Worm (Caenorhabditis elegans): ENCODE results near the gene srv-19.

Gene srv-19

ce11 chrIV:5858212-5858611, 15.5 kb downstream of the srv-19 start:
- TF ChIP-seq nhr-28 (tag; optimal IDR thresholded peaks at IDR 0.05) = no peak
- TF ChIP-seq unc-86 (tag; optimal IDR thresholded peaks at IDR 0.05) = no peak
- TF ChIP-seq efl-1 (optimal IDR thresholded peaks at IDR 0.05) = no peak
- TF ChIP-seq efl-1 (GFP tag; optimal IDR thresholded peaks at IDR 0.05 in 1 of 2) = no peak
- no peak for TF ChIP-seq ceh-82 (tag; optimal IDR thresholded peaks at IDR 0.05)
- peak; percentile 72 for TF ChIP-seq blmp-1 (tag; optimal IDR thresholded peaks at IDR 0.05)
- TF ChIP-seq mep-1 (tag; optimal IDR thresholded peaks at IDR 0.05) = no peak
- no peak for TF ChIP-seq lsy-2 (tag; optimal IDR thresholded peaks at IDR 0.05)
- TF ChIP-seq pqm-1 (tag; optimal IDR thresholded peaks at IDR 0.05) = no peak

ce11 chrIV:5856975-5857374, 16.8 kb downstream of the srv-19 start:
- TF ChIP-seq fkh-10 (GFP tag; optimal IDR thresholded peaks at IDR 0.05) (no peak), zag-1 (tag; optimal IDR thresholded peaks at IDR 0.05) (no peak), nhr-90 (tag; optimal IDR thresholded peaks at IDR 0.05; ENCODE audit: poor library complexity) (no peak), aly-2 (tag; optimal IDR thresholded peaks at IDR 0.05) (no peak), rnt-1 (tag; optimal IDR thresholded peaks at IDR 0.05) (no peak), lir-3 (tag; optimal IDR thresholded peaks at IDR 0.05; ENCODE audit: poor library complexity) (no peak), alr-1 (tag; optimal IDR thresholded peaks at IDR 0.05; ENCODE audit: borderline replicate concordance) (no peak), nhr-19 (GFP tag; conservative IDR thresholded peaks at IDR 0.05) (no peak), lin-39 (tag; optimal IDR thresholded peaks at IDR 0.05) (no peak), lin-13 (GFP tag; optimal IDR thresholded peaks at IDR 0.05) (no peak), nhr-47 (tag; optimal IDR thresholded peaks at IDR 0.05) (no peak), ceh-90 (tag; optimal IDR thresholded peaks at IDR 0.05) (no peak), ces-1 (GFP tag; optimal IDR thresholded peaks at IDR 0.05) (no peak), ama-1 (optimal IDR thresholded peaks at IDR 0.05) (no peak), snu-23 (GFP tag; optimal IDR thresholded peaks at IDR 0.05) (no peak), ztf-4 (tag; optimal IDR thresholded peaks at IDR 0.05) (no peak), unc-86 (tag; optimal IDR thresholded peaks at IDR 0.05) (no peak), dpl-1 (GFP tag; optimal IDR thresholded peaks at IDR 0.05) (no peak), F16B12.6 (tag; optimal IDR thresholded peaks at IDR 0.05) (no peak), ets-5 (GFP tag; IDR thresholded peaks at IDR 0.05) (no peak)

ce11 chrIV:5855608-5856007, 18.1 kb downstream of the srv-19 start:
- TF ChIP-seq ztf-11 (tag; optimal IDR thresholded peaks at IDR 0.05) = no peak
- TF ChIP-seq efl-1 (optimal IDR thresholded peaks at IDR 0.05) = no peak
- TF ChIP-seq efl-1 (GFP tag; optimal IDR thresholded peaks at IDR 0.05 in 1 of 2) = peak in 1 of 2 experiments; percentile 59

ce11 chrIV:5850765-5851377, 22.9 kb downstream of the srv-19 start:
- TF ChIP-seq C16A3.4 (tag; optimal IDR thresholded peaks at IDR 0.05) = no peak
- TF ChIP-seq sptf-1 (tag; optimal IDR thresholded peaks at IDR 0.05) = no peak
- no peak for TF ChIP-seq ztf-4 (tag; optimal IDR thresholded peaks at IDR 0.05)
- no peak for TF ChIP-seq rnt-1 (tag; optimal IDR thresholded peaks at IDR 0.05)
- no peak for TF ChIP-seq zip-4 (GFP tag; optimal IDR thresholded peaks at IDR 0.05)
- TF ChIP-seq lin-13 (GFP tag; optimal IDR thresholded peaks at IDR 0.05) = no peak
- no peak for TF ChIP-seq elt-2 (tag; optimal IDR thresholded peaks at IDR 0.05)
- no peak for TF ChIP-seq nhr-71 (tag; optimal IDR thresholded peaks at IDR 0.05)
- TF ChIP-seq xbp-1 (tag; optimal IDR thresholded peaks at IDR 0.05) = no peak
- no peak for TF ChIP-seq lin-15B (tag; optimal IDR thresholded peaks at IDR 0.05)
- TF ChIP-seq nhr-84 (tag; optimal IDR thresholded peaks at IDR 0.05) = no peak
- TF ChIP-seq tlp-1 (tag; optimal IDR thresholded peaks at IDR 0.05) = no peak
- TF ChIP-seq egl-27 (tag; optimal IDR thresholded peaks at IDR 0.05) = no peak
- TF ChIP-seq sup-37 (GFP tag; optimal IDR thresholded peaks at IDR 0.05) = no peak
- TF ChIP-seq alr-1 (tag; optimal IDR thresholded peaks at IDR 0.05; ENCODE audit: borderline replicate concordance) = no peak
- TF ChIP-seq egl-13 (tag; optimal IDR thresholded peaks at IDR 0.05) = no peak
- no peak for TF ChIP-seq fkh-10 (GFP tag; optimal IDR thresholded peaks at IDR 0.05)
- TF ChIP-seq pag-3 (tag; optimal IDR thresholded peaks at IDR 0.05; ENCODE audit: borderline replicate concordance, insufficient read depth) = no peak
